Fruit fly (Drosophila melanogaster) whole organism, embryonic: Measurements from ENCODE around the gene Art9.

Experiments
- Ada2b ChIP-seq: fragments of 200-800 bp; sonication (Bioruptor generic); IDR thresholded peaks from 2 replicates; pipeline ENCODE4 v1.3.6; 2022; ENCODE audit warnings: missing biosample characterization, missing genetic modification characterization
- Adf1 ChIP-seq: fragments of 200-800 bp; sonication (Bioruptor generic); IDR thresholded peaks from 2 replicates; pipeline ENCODE4 v1.3.6; 2022; ENCODE audit warnings: missing biosample characterization, missing genetic modification characterization
- Atf3 ChIP-seq: fragments of 200-800 bp; sonication (Bioruptor generic); optimal IDR thresholded peaks from 3 replicates; lab custom pipeline; 2016; ENCODE audit warnings: missing biosample characterization, missing genetic modification characterization
- C15 ChIP-seq: fragments of 200-800 bp; sonication (Bioruptor generic); IDR thresholded peaks from 3 replicates; pipeline ENCODE4 v1.3.6; 2022; ENCODE audit warnings: missing biosample characterization, missing genetic modification characterization
- CG10267 ChIP-seq: fragments of 200-800 bp; sonication (Bioruptor generic); optimal IDR thresholded peaks from 2 replicates; lab custom pipeline; 2018; ENCODE audit warnings: missing biosample characterization, mild to moderate bottlenecking, missing genetic modification characterization, moderate library complexity
- CG10654 ChIP-seq: fragments of 200-800 bp; sonication (Bioruptor generic); optimal IDR thresholded peaks from 2 replicates; lab custom pipeline; 2016; ENCODE audit warnings: missing biosample characterization, missing genetic modification characterization
- CG11504 ChIP-seq: fragments of 200-800 bp; sonication (Bioruptor generic); optimal IDR thresholded peaks from 3 replicates; lab custom pipeline; 2019; ENCODE audit warnings: missing biosample characterization, mild to moderate bottlenecking, missing genetic modification characterization, moderate library complexity
- CG12744 ChIP-seq: fragments of 200-800 bp; sonication (Bioruptor generic); optimal IDR thresholded peaks from 2 replicates; lab custom pipeline; 2016; ENCODE audit warnings: missing biosample characterization, missing genetic modification characterization
- CG1602 ChIP-seq: fragments of 200-800 bp; sonication (Bioruptor generic); optimal IDR thresholded peaks from 3 replicates; lab custom pipeline; 2016; ENCODE audit warnings: missing biosample characterization, missing genetic modification characterization
- CG18599 ChIP-seq: fragments of 200-800 bp; sonication (Bioruptor generic); optimal IDR thresholded peaks from 3 replicates; lab custom pipeline; 2017; ENCODE audit warnings: missing biosample characterization, missing genetic modification characterization, mild to moderate bottlenecking, moderate library complexity, missing genetic modification reagents
- CG18764 ChIP-seq: fragments of 200-800 bp; sonication (Bioruptor generic); optimal IDR thresholded peaks from 3 replicates; lab custom pipeline; 2016; ENCODE audit warnings: missing biosample characterization, missing genetic modification characterization
- CG2875 ChIP-seq: fragments of 200-800 bp; sonication (Bioruptor generic); optimal IDR thresholded peaks from 2 replicates; lab custom pipeline; 2017; ENCODE audit warnings: missing biosample characterization, mild to moderate bottlenecking, missing genetic modification characterization, missing genetic modification reagents
- CG30403 ChIP-seq: fragments of 200-800 bp; sonication (Bioruptor generic); optimal IDR thresholded peaks from 3 replicates; lab custom pipeline; 2016; ENCODE audit warnings: missing biosample characterization, missing genetic modification characterization
- CG31365 ChIP-seq: fragments of 200-800 bp; sonication (Bioruptor generic); optimal IDR thresholded peaks from 2 replicates; lab custom pipeline; 2018; ENCODE audit warnings: missing biosample characterization, mild to moderate bottlenecking, missing genetic modification characterization
- CG3163 ChIP-seq: fragments of 200-800 bp; sonication (Bioruptor generic); optimal IDR thresholded peaks from 3 replicates; lab custom pipeline; 2016; ENCODE audit warnings: missing biosample characterization, missing genetic modification characterization
- CG3407 ChIP-seq: fragments of 200-800 bp; sonication (Bioruptor generic); optimal IDR thresholded peaks from 2 replicates; lab custom pipeline; 2018; ENCODE audit warnings: missing biosample characterization, mild to moderate bottlenecking, missing genetic modification characterization
- CG4854 ChIP-seq: fragments of 200-800 bp; sonication (Bioruptor generic); optimal IDR thresholded peaks from 2 replicates; lab custom pipeline; 2016; ENCODE audit warnings: missing biosample characterization, missing genetic modification characterization, inconsistent platforms
- CG6765 ChIP-seq: fragments of 200-800 bp; sonication (Bioruptor generic); optimal IDR thresholded peaks from 3 replicates; lab custom pipeline; 2017; ENCODE audit warnings: missing biosample characterization, mild to moderate bottlenecking, missing genetic modification characterization
- CG7786 ChIP-seq: fragments of 200-800 bp; sonication (Bioruptor generic); optimal IDR thresholded peaks from 2 replicates; lab custom pipeline; 2016; ENCODE audit warnings: missing biosample characterization, missing genetic modification characterization
- CG7987 ChIP-seq: fragments of 200-800 bp; sonication (Bioruptor generic); optimal IDR thresholded peaks from 2 replicates; lab custom pipeline; 2018; ENCODE audit warnings: missing biosample characterization, mild to moderate bottlenecking, missing genetic modification characterization, moderate library complexity
- Chrac-16 ChIP-seq: fragments of 200-800 bp; sonication (Bioruptor generic); optimal IDR thresholded peaks from 3 replicates; lab custom pipeline; 2016; ENCODE audit warnings: missing biosample characterization, missing genetic modification characterization
- CkIIα-i1 ChIP-seq: fragments of 200-800 bp; sonication (Bioruptor generic); IDR thresholded peaks from 2 replicates; pipeline ENCODE4 v1.3.6; 2022; ENCODE audit warnings: missing biosample characterization, missing genetic modification characterization
- Eip74EF ChIP-seq, 2 experiments: fragments of 200-800 bp in 1 of 2; fragments of >200 bp in 1 of 2; sonication (Bioruptor generic) in 1 of 2; optimal IDR thresholded peaks; 2 replicates each; lab custom pipeline; 2017 to 2019; ENCODE audit warnings: missing biosample characterization in 2 of 2, missing genetic modification characterization in 2 of 2, mild to moderate bottlenecking in 1 of 2, moderate library complexity in 1 of 2
- Elba2 ChIP-seq: fragments of 200-800 bp; sonication (Bioruptor generic); optimal IDR thresholded peaks from 3 replicates; lab custom pipeline; 2016; ENCODE audit warnings: missing biosample characterization, missing genetic modification characterization
- HLHmδ ChIP-seq: fragments of 200-800 bp; sonication (Bioruptor generic); optimal IDR thresholded peaks from 2 replicates; lab custom pipeline; 2018; ENCODE audit warnings: missing biosample characterization, mild to moderate bottlenecking, missing genetic modification characterization, moderate library complexity
- Lhr ChIP-seq: fragments of 200-800 bp; sonication (Bioruptor generic); optimal IDR thresholded peaks from 3 replicates; lab custom pipeline; 2017; ENCODE audit warnings: mild to moderate bottlenecking, missing biosample characterization, missing genetic modification reagents, missing genetic modification characterization
- NC2β ChIP-seq: fragments of 200-800 bp; sonication (Bioruptor generic); optimal IDR thresholded peaks from 2 replicates; lab custom pipeline; 2016; ENCODE audit warnings: missing biosample characterization, missing genetic modification characterization
- Oli ChIP-seq: fragments of 200-800 bp; sonication (Bioruptor generic); optimal IDR thresholded peaks from 2 replicates; lab custom pipeline; 2018; ENCODE audit warnings: missing biosample characterization, mild to moderate bottlenecking, missing genetic modification characterization, moderate library complexity
- Six4 ChIP-seq: fragments of 200-800 bp; sonication (Bioruptor generic); optimal IDR thresholded peaks from 2 replicates; lab custom pipeline; 2016; ENCODE audit warnings: missing biosample characterization, missing genetic modification characterization
- Sry-δ ChIP-seq: fragments of 200-800 bp; sonication (Bioruptor generic); optimal IDR thresholded peaks from 2 replicates; lab custom pipeline; 2016; ENCODE audit warnings: missing biosample characterization, missing genetic modification characterization
- ab ChIP-seq: fragments of 200-800 bp; sonication (Bioruptor generic); optimal IDR thresholded peaks from 2 replicates; lab custom pipeline; 2016; ENCODE audit warnings: missing biosample characterization, missing genetic modification characterization
- chif ChIP-seq, 2 experiments: fragments of 200-800 bp; sonication (Bioruptor generic); optimal IDR thresholded peaks; 3 replicates each; lab custom pipeline; 2016; ENCODE audit warnings: missing biosample characterization in 2 of 2, missing genetic modification characterization in 2 of 2
- crol ChIP-seq: fragments of 200-800 bp; sonication (Bioruptor generic); IDR thresholded peaks from 2 replicates; pipeline ENCODE4 v1.3.6; 2022; ENCODE audit warnings: missing biosample characterization, missing genetic modification characterization
- dpn ChIP-seq, 2 experiments: fragments of 200-800 bp; sonication (Bioruptor generic); optimal IDR thresholded peaks; 3 replicates each; lab custom pipeline; 2016; ENCODE audit warnings: missing biosample characterization in 2 of 2, missing genetic modification characterization in 2 of 2
- dysf ChIP-seq: fragments of 200-800 bp; sonication (Bioruptor generic); IDR thresholded peaks from 3 replicates; pipeline ENCODE4 v1.3.6; 2022; ENCODE audit warnings: missing biosample characterization, missing genetic modification characterization
- ems ChIP-seq: fragments of 200-800 bp; sonication (Bioruptor generic); optimal IDR thresholded peaks from 3 replicates; lab custom pipeline; 2016; ENCODE audit warnings: missing biosample characterization, missing genetic modification characterization
- en ChIP-seq: fragments of 200-800 bp; sonication (Bioruptor generic); optimal IDR thresholded peaks from 2 replicates; lab custom pipeline; 2016; ENCODE audit warnings: missing biosample characterization, missing genetic modification characterization
- fd3F ChIP-seq: fragments of 200-800 bp; sonication (Bioruptor generic); optimal IDR thresholded peaks from 2 replicates; lab custom pipeline; 2018; ENCODE audit warnings: missing biosample characterization, mild to moderate bottlenecking, missing genetic modification characterization, moderate library complexity
- gcm ChIP-seq: fragments of 200-800 bp; sonication (Bioruptor generic); optimal IDR thresholded peaks from 2 replicates; lab custom pipeline; 2019; ENCODE audit warnings: missing biosample characterization, mild to moderate bottlenecking, missing genetic modification characterization, moderate library complexity
- h ChIP-seq: fragments of >200 bp; optimal IDR thresholded peaks from 2 replicates; lab custom pipeline; 2017
- jigr1 ChIP-seq: fragments of 200-800 bp; sonication (Bioruptor generic); IDR thresholded peaks from 3 replicates; pipeline ENCODE4 v1.3.6; 2022; ENCODE audit warnings: missing biosample characterization, missing genetic modification characterization
- kah ChIP-seq: fragments of 200-800 bp; sonication (Bioruptor generic); optimal IDR thresholded peaks from 2 replicates; lab custom pipeline; 2018; ENCODE audit warnings: missing biosample characterization, mild to moderate bottlenecking, missing genetic modification characterization
- kay ChIP-seq: fragments of 200-800 bp; sonication (Bioruptor generic); optimal IDR thresholded peaks from 2 replicates; lab custom pipeline; 2016; ENCODE audit warnings: missing biosample characterization, missing genetic modification characterization
- mirr ChIP-seq: fragments of 200-800 bp; sonication (Bioruptor generic); optimal IDR thresholded peaks from 3 replicates; lab custom pipeline; 2018; ENCODE audit warnings: missing biosample characterization, mild to moderate bottlenecking, missing genetic modification characterization
- nau ChIP-seq: fragments of 200-800 bp; sonication (Bioruptor generic); optimal IDR thresholded peaks from 3 replicates; lab custom pipeline; 2017; ENCODE audit warnings: missing biosample characterization, mild to moderate bottlenecking, missing genetic modification characterization, missing genetic modification reagents
- org-1 ChIP-seq: fragments of 200-800 bp; sonication (Bioruptor generic); optimal IDR thresholded peaks from 2 replicates; lab custom pipeline; 2017; ENCODE audit warnings: missing biosample characterization, missing genetic modification characterization
- pita ChIP-seq: fragments of 200-800 bp; sonication (Bioruptor generic); optimal IDR thresholded peaks from 2 replicates; lab custom pipeline; 2017; ENCODE audit warnings: missing biosample characterization, mild to moderate bottlenecking, missing genetic modification characterization
- sc ChIP-seq, 3 experiments: fragments of >200 bp in 2 of 3; fragments of 200-800 bp in 1 of 3; sonication (Bioruptor generic) in 1 of 3; optimal IDR thresholded peaks; 2 replicates in 2 of 3; 3 replicates in 1 of 3; lab custom pipeline; 2017; ENCODE audit warnings: mild to moderate bottlenecking in 1 of 3, missing biosample characterization in 1 of 3, missing genetic modification characterization in 1 of 3, missing genetic modification reagents in 1 of 3
- sens ChIP-seq: fragments of 200-800 bp; sonication (Bioruptor generic); peaks from one replicate; lab custom pipeline; 2016; ENCODE audit warnings: missing biosample characterization, missing genetic modification characterization
- slp2 ChIP-seq: fragments of 200-800 bp; sonication (Bioruptor generic); optimal IDR thresholded peaks from 2 replicates; lab custom pipeline; 2016; ENCODE audit warnings: missing biosample characterization, missing genetic modification characterization
- trem ChIP-seq: fragments of 200-800 bp; optimal IDR thresholded peaks from 3 replicates; lab custom pipeline; 2019; ENCODE audit warnings: missing biosample characterization, mild to moderate bottlenecking, missing genetic modification characterization, moderate library complexity

The Art9 gene

dm6 chr3R:13915646-13916045 lies 27.6 kb downstream of the Art9 start (continued):
- TF ChIP-seq Six4 (GFP tag; lab: Kevin White, UChicago) (peak; percentile 36), gcm (GFP tag; lab: Kevin White, UChicago) (peak; percentile 44), CG7786 (no peak), jigr1 (GFP tag; lab: Robert Waterston, UW) (no peak), CG30403 (GFP tag; lab: Kevin White, UChicago) (peak; percentile 75), CG11504 (peak; percentile 75), Eip74EF (GFP tag; optimal IDR thresholded peaks at IDR 0.05; lab: Kevin White, UChicago) (no peak), crol (GFP tag; lab: Robert Waterston, UW) (0 out of 2 replicates have a peak, but pooled peaks have one; percentile 14), nau (GFP tag; lab: Kevin White, UChicago) (peak; percentile 3), ems (GFP tag; lab: Kevin White, UChicago) (peak; percentile 54), h (lab: Kevin White, UChicago) (no peak), CG10654 (GFP tag; lab: Kevin White, UChicago) (peak; percentile 24), CG4854 (GFP tag; lab: Kevin White, UChicago) (peak; percentile 42), HLHmδ (GFP tag; lab: Kevin White, UChicago) (no peak), org-1 (peak; percentile 45), slp2 (GFP tag; lab: Kevin White, UChicago) (peak; percentile 36), CG1602 (GFP tag; lab: Kevin White, UChicago) (peak; percentile 69), dpn (GFP tag; optimal IDR thresholded peaks at IDR 0.05; lab: Kevin White, UChicago) (peak; percentile 31 to 78), Atf3 (GFP tag; lab: Kevin White, UChicago) (peak; percentile 32), kah (peak; percentile 6), CG12744 (GFP tag; lab: Kevin White, UChicago) (peak; percentile 51), NC2β (peak; percentile 1), ab (GFP tag; lab: Kevin White, UChicago) (no peak), CG31365 (no peak), CG2875 (GFP tag; lab: Kevin White, UChicago) (peak; percentile 57), CG18764 (peak; percentile 50), CG7987 (GFP tag; lab: Kevin White, UChicago) (peak; percentile 0), Adf1 (GFP tag; lab: Robert Waterston, UW) (no peak), fd3F (peak; percentile 41), Ada2b (peak; percentile 75), sc (optimal IDR thresholded peaks at IDR 0.05; lab: Kevin White, UChicago) (no peak), sc (GFP tag; optimal IDR thresholded peaks at IDR 0.05; lab: Kevin White, UChicago) (peak; percentile 50), chif (GFP tag; optimal IDR thresholded peaks at IDR 0.05; lab: Kevin White, UChicago) (peak; percentile 48 to 82), dysf (GFP tag; lab: Robert Waterston, UW) (peak; percentile 85), Chrac-16 (GFP tag; lab: Kevin White, UChicago) (peak; percentile 62), en (peak; percentile 36)

- peak; percentile 68 for TF ChIP-seq CG18599 (GFP tag; lab: Kevin White, UChicago)
- no peak for TF ChIP-seq CkIIα-i1 (GFP tag; lab: Robert Waterston, UW)
- no peak for TF ChIP-seq Elba2
- peak; percentile 63 for TF ChIP-seq trem (tag; lab: Kevin White, UChicago)
- TF ChIP-seq C15 (GFP tag; lab: Robert Waterston, UW): 0 out of 3 replicates have a peak, but pooled peaks have one; percentile 13
- peak; percentile 37 for TF ChIP-seq CG6765 (GFP tag; lab: Kevin White, UChicago)
- peak; percentile 42 for TF ChIP-seq CG3163 (GFP tag; lab: Kevin White, UChicago)
- TF ChIP-seq CG10267 (tag; lab: Kevin White, UChicago): peak; percentile 67
- peak; percentile 97 for TF ChIP-seq sens (GFP tag; lab: Kevin White, UChicago)
- TF ChIP-seq CG30403 (GFP tag; lab: Kevin White, UChicago): peak; percentile 80
- peak; percentile 50 for TF ChIP-seq Sry-δ (GFP tag; lab: Kevin White, UChicago)
- no peak for TF ChIP-seq mirr
- TF ChIP-seq kay (GFP tag; lab: Kevin White, UChicago): peak; percentile 51
- TF ChIP-seq Oli (tag; lab: Kevin White, UChicago): peak; percentile 82
- TF ChIP-seq CG3407 (GFP tag; lab: Kevin White, UChicago): peak; percentile 41
- no peak for TF ChIP-seq pita
- TF ChIP-seq Lhr: peak; percentile 32
Measured at dm6 chr3R:13914760-13915417, 28.4 kb downstream of the Art9 start.
